Worm (Caenorhabditis elegans) whole organism, early embryonic: ENCODE data around the gene W04E12.7.
"Not testable (repeated sequence)": the region's sequence is repeated elsewhere in the genome, so short reads cannot be mapped to it uniquely, and the experiment has no call there.

ENCODE experiments used
- ama-1 ChIP-seq: fragments of 150-350 bp; optimal IDR thresholded peaks from 2 replicates; lab custom pipeline; 2014
- pes-1 ChIP-seq: fragments of 200-800 bp; sonication (Bioruptor generic); IDR thresholded peaks from 2 replicates; pipeline ENCODE4 v1.3.6; 2022; ENCODE audit warnings: missing genetic modification reagents, missing genetic modification characterization, missing compliant biosample characterization
- tbx-11 ChIP-seq: fragments of 200-800 bp; sonication (Bioruptor generic); IDR thresholded peaks from 2 replicates; pipeline ENCODE4 v1.3.6; 2022; ENCODE audit warnings: missing genetic modification characterization, missing compliant biosample characterization

- TF ChIP-seq tbx-11 (GFP tag; lab: Robert Waterston, UW); ama-1 (lab: Kevin White, UChicago); pes-1: not testable (repeated sequence)
Measured at ce11 chrV:19710514-19710913, 26.8 kb downstream of the W04E12.7 start, which contains the start of gene Y43F8C.15.
